Fruit fly (Drosophila melanogaster) whole organism, pupa: Measurements from ENCODE around the gene Send1.

ENCODE experiments used
- CG13204 ChIP-seq: fragments of 200-800 bp; sonication (Bioruptor generic); optimal IDR thresholded peaks from 2 replicates; lab custom pipeline; 2018; ENCODE audit warnings: missing biosample characterization, mild to moderate bottlenecking, missing genetic modification characterization, moderate library complexity
- CG17806 ChIP-seq: fragments of 200-800 bp; sonication (Bioruptor generic); optimal IDR thresholded peaks from 2 replicates; lab custom pipeline; 2018; ENCODE audit warnings: missing biosample characterization, mild to moderate bottlenecking, missing genetic modification characterization, moderate library complexity
- CG8159 ChIP-seq: fragments of 200-800 bp; sonication (Bioruptor generic); optimal IDR thresholded peaks from 3 replicates; lab custom pipeline; 2018; ENCODE audit warnings: missing biosample characterization, mild to moderate bottlenecking, missing genetic modification characterization, moderate library complexity
- CG9948 ChIP-seq: fragments of 200-800 bp; sonication (Bioruptor generic); optimal IDR thresholded peaks from 2 replicates; lab custom pipeline; 2018; ENCODE audit warnings: missing biosample characterization, mild to moderate bottlenecking, missing genetic modification characterization, moderate library complexity
- Pif1A ChIP-seq: fragments of 200-800 bp; sonication (Bioruptor generic); optimal IDR thresholded peaks from 3 replicates; lab custom pipeline; 2016; ENCODE audit warnings: missing biosample characterization, missing genetic modification characterization
- Snoo ChIP-seq: fragments of 200-800 bp; sonication (Bioruptor generic); optimal IDR thresholded peaks from 3 replicates; lab custom pipeline; 2017; ENCODE audit warnings: missing biosample characterization, mild to moderate bottlenecking, missing genetic modification characterization, inconsistent platforms

dm6 chr2L:2240493-2240892 lies 14.4 kb downstream of the Send1 start, which contains the start of gene Tengl1:
- no peak for TF ChIP-seq CG17806
- no peak for TF ChIP-seq CG9948 (tag; lab: Kevin White, UChicago)
- no peak for TF ChIP-seq CG13204
- TF ChIP-seq Snoo (tag; lab: Kevin White, UChicago) = no peak
- no peak for TF ChIP-seq Pif1A (GFP tag; lab: Kevin White, UChicago)
- no peak for TF ChIP-seq CG8159 (tag; lab: Kevin White, UChicago)
